Fruit fly (Drosophila melanogaster) whole organism, embryonic: Measurements from ENCODE around the gene Tob.
A peak's percentile ranks its signal among the peaks of the same experiment; 100 is the strongest.

Experiments used
- Awh ChIP-seq: fragments of 200-800 bp; sonication (Bioruptor generic); IDR thresholded peaks from 2 replicates; pipeline ENCODE4, ENCODE4 v1.3.6; 2022; ENCODE audit warnings: missing biosample characterization, missing genetic modification characterization
- BEAF-32 ChIP-seq: fragments of 200-800 bp; sonication (Bioruptor generic); optimal IDR thresholded peaks from 3 replicates; lab custom pipeline; 2017; ENCODE audit warnings: missing biosample characterization, missing genetic modification characterization, mild to moderate bottlenecking, moderate library complexity, missing genetic modification reagents
- CG10147 ChIP-seq: fragments of 200-800 bp; sonication (Bioruptor generic); optimal IDR thresholded peaks from 2 replicates; lab custom pipeline; 2019; ENCODE audit warnings: missing biosample characterization, mild to moderate bottlenecking, missing genetic modification characterization, moderate library complexity
- CG10267 ChIP-seq: fragments of 200-800 bp; sonication (Bioruptor generic); optimal IDR thresholded peaks from 2 replicates; lab custom pipeline; 2018; ENCODE audit warnings: missing biosample characterization, mild to moderate bottlenecking, missing genetic modification characterization, moderate library complexity
- CG12155 ChIP-seq: fragments of 200-800 bp; sonication (Bioruptor generic); optimal IDR thresholded peaks from 3 replicates; lab custom pipeline; 2016; ENCODE audit warnings: missing biosample characterization, missing genetic modification characterization
- CG12391 ChIP-seq: fragments of 200-800 bp; sonication (Bioruptor generic); optimal IDR thresholded peaks from 3 replicates; lab custom pipeline; 2018; ENCODE audit warnings: missing biosample characterization, mild to moderate bottlenecking, missing genetic modification characterization, moderate library complexity
- CG12769 ChIP-seq: fragments of 200-800 bp; sonication (Bioruptor generic); optimal IDR thresholded peaks from 2 replicates; lab custom pipeline; 2019; ENCODE audit warnings: missing biosample characterization, mild to moderate bottlenecking, missing genetic modification characterization, moderate library complexity
- CG15601 ChIP-seq: fragments of 200-800 bp; sonication (Bioruptor generic); optimal IDR thresholded peaks from 3 replicates; lab custom pipeline; 2019; ENCODE audit warnings: missing biosample characterization, mild to moderate bottlenecking, missing genetic modification characterization, moderate library complexity
- CG16813 ChIP-seq: fragments of 200-800 bp; sonication (Bioruptor generic); IDR thresholded peaks from 3 replicates; pipeline ENCODE4 v1.3.6; 2022; ENCODE audit warnings: missing biosample characterization, missing genetic modification characterization; ENCODE audit not compliant: partially characterized antibody
- CG17385 ChIP-seq: fragments of 200-800 bp; sonication (Bioruptor generic); optimal IDR thresholded peaks from 3 replicates; lab custom pipeline; 2018; ENCODE audit warnings: missing biosample characterization, mild to moderate bottlenecking, missing genetic modification characterization
- CG1832 ChIP-seq: fragments of 200-800 bp; sonication (Bioruptor generic); optimal IDR thresholded peaks from 2 replicates; lab custom pipeline; 2017; ENCODE audit warnings: missing biosample characterization, mild to moderate bottlenecking, missing genetic modification characterization, inconsistent platforms
- CG30431 ChIP-seq: fragments of 200-800 bp; sonication (Bioruptor generic); optimal IDR thresholded peaks from 2 replicates; lab custom pipeline; 2017; ENCODE audit warnings: missing biosample characterization, missing genetic modification characterization
- CG32767 ChIP-seq: fragments of 200-800 bp; sonication (Bioruptor generic); IDR thresholded peaks from 2 replicates; pipeline ENCODE4 v1.3.6; 2022; ENCODE audit warnings: missing biosample characterization, missing genetic modification characterization
- CG34224 ChIP-seq: fragments of 200-800 bp; sonication (Bioruptor generic); IDR thresholded peaks from 3 replicates; pipeline ENCODE4 v1.3.6; 2022; ENCODE audit warnings: missing biosample characterization, missing genetic modification characterization; ENCODE audit not compliant: partially characterized antibody
- CG6791 ChIP-seq: fragments of 200-800 bp; sonication (Bioruptor generic); IDR thresholded peaks from 3 replicates; pipeline ENCODE4 v1.3.6; 2022; ENCODE audit warnings: missing biosample characterization, missing genetic modification characterization; ENCODE audit not compliant: partially characterized antibody
- CG7963 ChIP-seq: fragments of 200-800 bp; sonication (Bioruptor generic); IDR thresholded peaks from 3 replicates; pipeline ENCODE4 v1.3.6; 2022; ENCODE audit warnings: missing biosample characterization, missing genetic modification characterization; ENCODE audit not compliant: partially characterized antibody
- CG8478 ChIP-seq: fragments of >200 bp; optimal IDR thresholded peaks from 2 replicates; lab custom pipeline; 2018
- D19B ChIP-seq: fragments of 200-800 bp; sonication (Bioruptor generic); optimal IDR thresholded peaks from 2 replicates; lab custom pipeline; 2017; ENCODE audit warnings: missing biosample characterization, mild to moderate bottlenecking, missing genetic modification characterization
- Dip3 ChIP-seq: fragments of 200-800 bp; sonication (Bioruptor generic); optimal IDR thresholded peaks from 3 replicates; lab custom pipeline; 2016; ENCODE audit warnings: missing biosample characterization, missing genetic modification characterization
- Doc3 ChIP-seq: fragments of 200-800 bp; sonication (Bioruptor generic); IDR thresholded peaks from 3 replicates; pipeline ENCODE4 v1.3.6; 2022; ENCODE audit warnings: missing biosample characterization, missing genetic modification characterization; ENCODE audit not compliant: partially characterized antibody
- Ets97D ChIP-seq: fragments of 200-800 bp; sonication (Bioruptor generic); optimal IDR thresholded peaks from 3 replicates; lab custom pipeline; 2016; ENCODE audit warnings: missing biosample characterization, missing genetic modification characterization
- Fer2 ChIP-seq: fragments of 200-800 bp; sonication (Bioruptor generic); optimal IDR thresholded peaks from 2 replicates; lab custom pipeline; 2018; ENCODE audit warnings: missing biosample characterization, mild to moderate bottlenecking, missing genetic modification characterization, moderate library complexity
- HHEX ChIP-seq: fragments of 200-800 bp; sonication (Bioruptor generic); optimal IDR thresholded peaks from 3 replicates; lab custom pipeline; 2017; ENCODE audit warnings: missing biosample characterization, mild to moderate bottlenecking, missing genetic modification characterization, missing genetic modification reagents
- HLH4C ChIP-seq: fragments of 200-800 bp; sonication (Bioruptor generic); IDR thresholded peaks from 3 replicates; pipeline ENCODE4 v1.3.6; 2022; ENCODE audit warnings: missing biosample characterization, missing genetic modification characterization; ENCODE audit not compliant: partially characterized antibody
- Lhr ChIP-seq: fragments of 200-800 bp; sonication (Bioruptor generic); optimal IDR thresholded peaks from 3 replicates; lab custom pipeline; 2017; ENCODE audit warnings: mild to moderate bottlenecking, missing biosample characterization, missing genetic modification reagents, missing genetic modification characterization
- MESR4 ChIP-seq: fragments of 200-800 bp; sonication (Bioruptor generic); optimal IDR thresholded peaks from 2 replicates; lab custom pipeline; 2018; ENCODE audit warnings: missing biosample characterization, mild to moderate bottlenecking, missing genetic modification characterization, moderate library complexity
- MTF-1 ChIP-seq: fragments of 200-800 bp; sonication (Bioruptor generic); optimal IDR thresholded peaks from 2 replicates; lab custom pipeline; 2018; ENCODE audit warnings: missing biosample characterization, mild to moderate bottlenecking, missing genetic modification characterization, borderline replicate concordance
- Nf-YC ChIP-seq: fragments of 200-800 bp; optimal IDR thresholded peaks from 3 replicates; lab custom pipeline; 2019; ENCODE audit warnings: missing biosample characterization, mild to moderate bottlenecking, missing genetic modification characterization, moderate library complexity
- Opbp ChIP-seq: fragments of 200-800 bp; sonication (Bioruptor generic); IDR thresholded peaks from 3 replicates; pipeline ENCODE4 v1.3.6; 2022; ENCODE audit warnings: missing biosample characterization, missing genetic modification characterization; ENCODE audit not compliant: partially characterized antibody
- Ssrp ChIP-seq: fragments of 200-800 bp; sonication (Bioruptor generic); optimal IDR thresholded peaks from 2 replicates; lab custom pipeline; 2018; ENCODE audit warnings: missing biosample characterization, mild to moderate bottlenecking, missing genetic modification characterization, moderate library complexity
- ab ChIP-seq: fragments of 200-800 bp; sonication (Bioruptor generic); optimal IDR thresholded peaks from 2 replicates; lab custom pipeline; 2016; ENCODE audit warnings: missing biosample characterization, missing genetic modification characterization
- abd-A ChIP-seq: fragments of 200-800 bp; sonication (Bioruptor generic); optimal IDR thresholded peaks from 3 replicates; lab custom pipeline; 2019; ENCODE audit warnings: missing biosample characterization, mild to moderate bottlenecking, missing genetic modification characterization, moderate library complexity
- amos ChIP-seq: fragments of 200-800 bp; sonication (Bioruptor generic); IDR thresholded peaks from 2 replicates; pipeline ENCODE4 v1.3.6; 2022; ENCODE audit warnings: missing biosample characterization, missing genetic modification characterization; ENCODE audit not compliant: partially characterized antibody
- bab2 ChIP-seq: fragments of 200-800 bp; sonication (Bioruptor generic); optimal IDR thresholded peaks from 2 replicates; lab custom pipeline; 2016; ENCODE audit warnings: missing biosample characterization, missing genetic modification characterization
- disco-r ChIP-seq: fragments of 200-800 bp; sonication (Bioruptor generic); optimal IDR thresholded peaks from 2 replicates; lab custom pipeline; 2016; ENCODE audit warnings: missing biosample characterization, missing genetic modification characterization
- dysf ChIP-seq: fragments of 200-800 bp; sonication (Bioruptor generic); IDR thresholded peaks from 3 replicates; pipeline ENCODE4 v1.3.6; 2022; ENCODE audit warnings: missing biosample characterization, missing genetic modification characterization
- gcm ChIP-seq: fragments of 200-800 bp; sonication (Bioruptor generic); optimal IDR thresholded peaks from 2 replicates; lab custom pipeline; 2019; ENCODE audit warnings: missing biosample characterization, mild to moderate bottlenecking, missing genetic modification characterization, moderate library complexity
- jing ChIP-seq: fragments of 200-800 bp; sonication (Bioruptor generic); optimal IDR thresholded peaks from 2 replicates; lab custom pipeline; 2018; ENCODE audit warnings: missing biosample characterization, mild to moderate bottlenecking, missing genetic modification characterization
- kay ChIP-seq: fragments of 200-800 bp; sonication (Bioruptor generic); optimal IDR thresholded peaks from 2 replicates; lab custom pipeline; 2016; ENCODE audit warnings: missing biosample characterization, missing genetic modification characterization
- lmd ChIP-seq: fragments of 200-800 bp; sonication (Bioruptor generic); IDR thresholded peaks from 2 replicates; pipeline ENCODE4 v1.3.6; 2022; ENCODE audit warnings: missing biosample characterization, missing genetic modification characterization
- oc ChIP-seq: fragments of 200-800 bp; sonication (Bioruptor generic); optimal IDR thresholded peaks from 2 replicates; lab custom pipeline; 2018; ENCODE audit warnings: missing biosample characterization, mild to moderate bottlenecking, missing genetic modification characterization, moderate library complexity
- odd ChIP-seq: fragments of 200-800 bp; sonication (Bioruptor generic); optimal IDR thresholded peaks from 2 replicates; lab custom pipeline; 2017; ENCODE audit warnings: missing biosample characterization, mild to moderate bottlenecking, missing genetic modification characterization
- pnt ChIP-seq: fragments of 200-800 bp; sonication (Bioruptor generic); optimal IDR thresholded peaks from 3 replicates; lab custom pipeline; 2016; ENCODE audit warnings: missing biosample characterization, missing genetic modification characterization
- pzg ChIP-seq: fragments of 200-800 bp; sonication (Bioruptor generic); optimal IDR thresholded peaks from 3 replicates; lab custom pipeline; 2018; ENCODE audit warnings: missing biosample characterization, mild to moderate bottlenecking, missing genetic modification characterization, moderate library complexity
- tll ChIP-seq, 2 experiments: fragments of 200-800 bp in 1 of 2; fragments of >200 bp in 1 of 2; sonication (Bioruptor generic) in 1 of 2; optimal IDR thresholded peaks; 2 replicates each; lab custom pipeline; 2017 to 2019; ENCODE audit warnings: missing biosample characterization in 2 of 2, missing genetic modification characterization in 2 of 2, mild to moderate bottlenecking in 1 of 2, moderate library complexity in 1 of 2
- ttk ChIP-seq: fragments of 200-800 bp; sonication (Bioruptor generic); IDR thresholded peaks from 2 replicates; pipeline ENCODE4 v2.1.2; 2022; ENCODE audit warnings: missing biosample characterization, missing genetic modification characterization
- twi ChIP-seq: fragments of 200-800 bp; optimal IDR thresholded peaks from 2 replicates; lab custom pipeline; 2019; ENCODE audit warnings: missing biosample characterization, mild to moderate bottlenecking, missing genetic modification characterization, moderate library complexity
- zen ChIP-seq: fragments of 200-800 bp; sonication (Bioruptor generic); optimal IDR thresholded peaks from 3 replicates; lab custom pipeline; 2018; ENCODE audit warnings: missing biosample characterization, mild to moderate bottlenecking, missing genetic modification characterization, moderate library complexity
- zfh2 ChIP-seq: fragments of 200-800 bp; sonication (Bioruptor generic); optimal IDR thresholded peaks from 2 replicates; lab custom pipeline; 2016; ENCODE audit warnings: missing biosample characterization, missing genetic modification characterization

The Tob gene

DNA sequence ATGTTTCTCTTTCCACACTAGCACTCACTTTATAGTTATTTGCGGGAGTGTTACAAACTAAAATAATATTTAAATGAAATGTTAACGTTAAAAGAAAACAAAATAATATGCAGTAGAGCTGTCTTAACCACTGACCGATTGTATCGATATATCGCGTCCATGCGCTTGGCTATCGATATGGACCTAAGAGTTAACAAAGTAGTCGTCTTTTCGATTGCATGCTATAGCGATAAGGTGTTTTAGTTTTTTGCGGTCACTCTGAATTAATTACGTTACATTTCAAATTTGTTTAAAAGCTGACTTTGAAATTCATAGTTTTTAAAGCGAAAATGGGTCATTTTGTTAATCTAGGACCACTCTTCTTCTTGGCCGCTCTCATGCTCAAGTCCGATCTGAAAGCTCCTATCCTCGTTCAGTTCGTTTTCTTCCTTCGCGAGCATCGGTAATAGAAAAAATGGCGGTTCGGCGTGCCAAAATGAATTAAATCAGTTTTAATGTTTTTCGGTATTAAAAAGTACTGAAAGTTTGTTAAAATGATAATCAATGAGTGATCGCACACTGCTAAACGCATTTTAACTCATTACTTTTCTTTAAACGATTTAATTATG, 17.8 kb downstream of the Tob start, which contains the start of gene Nipsnap (continued):
- peak; percentile 53 for TF ChIP-seq CG10267 (tag; lab: Kevin White, UChicago)
- TF ChIP-seq CG1832 (GFP tag; lab: Kevin White, UChicago): no peak
- TF ChIP-seq ttk (GFP tag; lab: Robert Waterston, UW): no peak
- TF ChIP-seq Nf-YC (tag; lab: Kevin White, UChicago): peak; percentile 20
- TF ChIP-seq CG16813 (GFP tag; lab: Robert Waterston, UW): peak; percentile 97
- peak; percentile 98 for TF ChIP-seq CG7963 (GFP tag; lab: Robert Waterston, UW)
- peak; percentile 98 for TF ChIP-seq HLH4C (GFP tag; lab: Robert Waterston, UW)
- TF ChIP-seq BEAF-32: peak; percentile 95
- TF ChIP-seq kay (GFP tag; lab: Kevin White, UChicago): no peak
- TF ChIP-seq oc: no peak
- TF ChIP-seq CG12155 (GFP tag; lab: Kevin White, UChicago): no peak
- TF ChIP-seq jing (GFP tag; lab: Kevin White, UChicago): no peak
- no peak for TF ChIP-seq ab (GFP tag; lab: Kevin White, UChicago)
- TF ChIP-seq CG30431 (GFP tag; lab: Kevin White, UChicago): no peak
- peak; percentile 98 for TF ChIP-seq Opbp (GFP tag; lab: Robert Waterston, UW)
- no peak for TF ChIP-seq CG8478 (lab: Kevin White, UChicago)
- TF ChIP-seq bab2 (GFP tag; lab: Kevin White, UChicago): no peak
- peak; percentile 4 for TF ChIP-seq CG12391 (tag; lab: Kevin White, UChicago)
- TF ChIP-seq MESR4 (GFP tag; lab: Kevin White, UChicago): no peak
- no peak for TF ChIP-seq disco-r (GFP tag; lab: Kevin White, UChicago)
- TF ChIP-seq CG17385 (GFP tag; lab: Kevin White, UChicago): no peak
- no peak for TF ChIP-seq tll (GFP tag; optimal IDR thresholded peaks at IDR 0.05; lab: Kevin White, UChicago)
- no peak for TF ChIP-seq gcm
- TF ChIP-seq CG6791 (GFP tag; lab: Robert Waterston, UW): peak; percentile 99
- peak; percentile 12 for TF ChIP-seq Lhr (GFP tag; lab: Kevin White, UChicago)
- TF ChIP-seq lmd (GFP tag; lab: Robert Waterston, UW): no peak
- TF ChIP-seq CG34224: peak; percentile 93
- no peak for TF ChIP-seq HHEX
- TF ChIP-seq D19B (GFP tag; lab: Kevin White, UChicago): no peak
- TF ChIP-seq CG10147 (GFP tag; lab: Kevin White, UChicago): no peak
- TF ChIP-seq twi: no peak
- no peak for TF ChIP-seq CG15601 (tag; lab: Kevin White, UChicago)
- TF ChIP-seq Ssrp: no peak
- TF ChIP-seq MTF-1: no peak
- TF ChIP-seq amos (GFP tag; lab: Robert Waterston, UW): peak; percentile 98
- TF ChIP-seq dysf (GFP tag; lab: Robert Waterston, UW): no peak
- TF ChIP-seq Dip3 (GFP tag; lab: Kevin White, UChicago): peak; percentile 24
- no peak for TF ChIP-seq abd-A (tag; lab: Kevin White, UChicago)
- TF ChIP-seq Doc3 (GFP tag; lab: Robert Waterston, UW): peak; percentile 91
- no peak for TF ChIP-seq odd (GFP tag; lab: Kevin White, UChicago)
- peak; percentile 7 for TF ChIP-seq zfh2 (GFP tag; lab: Kevin White, UChicago)
- no peak for TF ChIP-seq Awh (GFP tag; lab: Robert Waterston, UW)
- TF ChIP-seq pzg (GFP tag; lab: Kevin White, UChicago): peak; percentile 83
- TF ChIP-seq Ets97D (GFP tag; lab: Kevin White, UChicago): peak; percentile 67
- TF ChIP-seq CG12769 (tag; lab: Kevin White, UChicago): no peak
- TF ChIP-seq CG32767: no peak
- TF ChIP-seq Fer2 (tag; lab: Kevin White, UChicago): no peak
- TF ChIP-seq zen (tag; lab: Kevin White, UChicago): peak; percentile 2
- no peak for TF ChIP-seq pnt
